Worm (Caenorhabditis elegans) whole organism, young adult: Measurements from ENCODE around the gene rpn-5.

Experiments
- C17E4.6 ChIP-seq: fragments of 200-800 bp; sonication (Bioruptor generic); IDR thresholded peaks from 2 replicates; pipeline ENCODE4 v1.3.6; 2022; ENCODE audit warnings: missing genetic modification reagents, missing genetic modification characterization, missing compliant biosample characterization
- F23B12.7 ChIP-seq: sonication (generic microtip); optimal IDR thresholded peaks from 2 replicates; lab custom pipeline; 2017; ENCODE audit warnings: missing genetic modification characterization, mild to moderate bottlenecking, missing compliant biosample characterization, antibody characterized with exemption, moderate library complexity; ENCODE audit not compliant: insufficient read depth
- F33H1.4 ChIP-seq: fragments of 200-800 bp; sonication (Bioruptor generic); IDR thresholded peaks from 2 replicates; pipeline ENCODE4 v1.3.6; 2022; ENCODE audit warnings: missing genetic modification reagents, missing genetic modification characterization, missing compliant biosample characterization
- F37B4.10 ChIP-seq: fragments of 200-800 bp; sonication (Bioruptor generic); IDR thresholded peaks from 2 replicates; pipeline ENCODE4 v1.3.6; 2022; ENCODE audit warnings: missing genetic modification characterization, missing compliant biosample characterization
- F49E8.2 ChIP-seq: sonication (generic microtip); optimal IDR thresholded peaks from 3 replicates; lab custom pipeline; 2017; ENCODE audit warnings: missing genetic modification characterization, mild to moderate bottlenecking, missing compliant biosample characterization, antibody characterized with exemption, moderate library complexity; ENCODE audit not compliant: insufficient read depth
- F52B5.7 ChIP-seq: sonication (generic microtip); optimal IDR thresholded peaks from 2 replicates; lab custom pipeline; 2016; ENCODE audit warnings: mild to moderate bottlenecking, missing genetic modification characterization, missing compliant biosample characterization
- F55B11.4 ChIP-seq: sonication (generic microtip); optimal IDR thresholded peaks from 2 replicates; lab custom pipeline; 2016; ENCODE audit warnings: missing compliant biosample characterization, missing genetic modification characterization, borderline replicate concordance; ENCODE audit not compliant: insufficient read depth
- T07F8.4 ChIP-seq: sonication (generic microtip); optimal IDR thresholded peaks from 2 replicates; lab custom pipeline; 2016; ENCODE audit warnings: mild to moderate bottlenecking, missing genetic modification characterization, moderate library complexity, missing compliant biosample characterization
- T26A5.8 ChIP-seq: sonication (generic microtip); optimal IDR thresholded peaks from 2 replicates; lab custom pipeline; 2016; ENCODE audit warnings: missing genetic modification characterization, missing compliant biosample characterization
- Y53F4B.3 ChIP-seq: fragments of 200-800 bp; sonication (Bioruptor generic); IDR thresholded peaks from 2 replicates; pipeline ENCODE4 v1.3.6; 2022; ENCODE audit warnings: missing genetic modification reagents, missing genetic modification characterization, missing compliant biosample characterization
- ama-1 ChIP-seq, 3 experiments: fragments of 150-350 bp in 1 of 3; sonication (generic microtip) in 2 of 3; optimal IDR thresholded peaks; 2 replicates each; lab custom pipeline; 2014 to 2018; ENCODE audit warnings: missing biosample characterization in 2 of 3, missing genetic modification characterization in 2 of 3, missing genetic modification reagents in 2 of 3
- athp-1 ChIP-seq: sonication (generic microtip); optimal IDR thresholded peaks from 2 replicates; lab custom pipeline; 2017; ENCODE audit warnings: mild to moderate bottlenecking, missing genetic modification characterization, missing compliant biosample characterization
- attf-6 ChIP-seq: fragments of 200-800 bp; sonication (Bioruptor generic); IDR thresholded peaks from 2 replicates; pipeline ENCODE4 v1.3.6; 2022; ENCODE audit warnings: missing genetic modification reagents, missing genetic modification characterization, missing compliant biosample characterization
- ceh-100 ChIP-seq: fragments of 200-800 bp; sonication (Bioruptor generic); IDR thresholded peaks from 2 replicates; pipeline ENCODE4 v1.3.6; 2022; ENCODE audit warnings: missing genetic modification reagents, missing genetic modification characterization, missing compliant biosample characterization
- ceh-79 ChIP-seq: sonication (generic microtip); optimal IDR thresholded peaks from 2 replicates; lab custom pipeline; 2017; ENCODE audit warnings: mild to moderate bottlenecking, missing genetic modification characterization, missing compliant biosample characterization
- dpff-1 ChIP-seq: sonication (generic microtip); optimal IDR thresholded peaks from 2 replicates; lab custom pipeline; 2017; ENCODE audit warnings: mild to moderate bottlenecking, missing genetic modification characterization, missing compliant biosample characterization
- egl-44 ChIP-seq: fragments of 200-800 bp; sonication (Bioruptor generic); IDR thresholded peaks from 2 replicates; pipeline ENCODE4 v1.3.6; 2022; ENCODE audit warnings: missing genetic modification reagents, missing genetic modification characterization, missing compliant biosample characterization
- ets-4 ChIP-seq: fragments of 200-800 bp; sonication (Bioruptor generic); optimal IDR thresholded peaks from 2 replicates; lab custom pipeline; 2018; ENCODE audit warnings: mild to moderate bottlenecking, missing genetic modification characterization, missing compliant biosample characterization
- gei-17 ChIP-seq: fragments of 200-800 bp; sonication (Bioruptor generic); optimal IDR thresholded peaks from 2 replicates; lab custom pipeline; 2018; ENCODE audit warnings: mild to moderate bottlenecking, missing genetic modification characterization, missing compliant biosample characterization
- him-1 ChIP-seq: sonication (generic microtip); optimal IDR thresholded peaks from 2 replicates; lab custom pipeline; 2016; ENCODE audit warnings: missing genotype, missing genetic modification reagents, missing genetic modification characterization, missing compliant biosample characterization
- lin-40 ChIP-seq: sonication (generic microtip); optimal IDR thresholded peaks from 2 replicates; lab custom pipeline; 2016; ENCODE audit warnings: missing genetic modification characterization, mild to moderate bottlenecking, missing compliant biosample characterization, missing genotype, missing genetic modification reagents
- lin-54 ChIP-seq: fragments of 200-800 bp; sonication (Bioruptor generic); optimal IDR thresholded peaks from 2 replicates; lab custom pipeline; 2018; ENCODE audit warnings: mild to moderate bottlenecking, missing genetic modification characterization, missing compliant biosample characterization
- madf-10 ChIP-seq: sonication (generic microtip); optimal IDR thresholded peaks from 2 replicates; lab custom pipeline; 2016; ENCODE audit warnings: mild to moderate bottlenecking, missing genetic modification characterization, missing compliant biosample characterization
- nfya-1 ChIP-seq: sonication (generic microtip); optimal IDR thresholded peaks from 2 replicates; lab custom pipeline; 2017; ENCODE audit warnings: antibody characterized with exemption, missing compliant biosample characterization, missing genetic modification characterization, borderline replicate concordance; ENCODE audit not compliant: insufficient read depth
- nfyb-1 ChIP-seq: fragments of 200-800 bp; sonication (Bioruptor generic); IDR thresholded peaks from 2 replicates; pipeline ENCODE4 v1.3.6; 2022; ENCODE audit warnings: missing genetic modification reagents, missing genetic modification characterization, missing compliant biosample characterization
- nhr-120 ChIP-seq: fragments of 200-800 bp; sonication (Bioruptor generic); IDR thresholded peaks from 2 replicates; pipeline ENCODE4 v1.3.6; 2022; ENCODE audit warnings: missing genetic modification characterization, missing compliant biosample characterization
- nhr-27 ChIP-seq: fragments of 200-800 bp; sonication (Bioruptor generic); optimal IDR thresholded peaks from 2 replicates; lab custom pipeline; 2018; ENCODE audit warnings: mild to moderate bottlenecking, missing genetic modification characterization, moderate library complexity, missing compliant biosample characterization
- nhr-80 ChIP-seq: sonication (generic microtip); optimal IDR thresholded peaks from 2 replicates; lab custom pipeline; 2016; ENCODE audit warnings: missing genetic modification characterization, missing compliant biosample characterization
- nhr-90 ChIP-seq: sonication (generic microtip); optimal IDR thresholded peaks from 2 replicates; lab custom pipeline; 2016; ENCODE audit warnings: missing genotype, mild to moderate bottlenecking, missing genetic modification characterization, missing compliant biosample characterization
- pbrm-1 ChIP-seq: fragments of 200-800 bp; sonication (Bioruptor generic); IDR thresholded peaks from 2 replicates; pipeline ENCODE4 v1.3.6; 2022; ENCODE audit warnings: missing genetic modification reagents, missing genetic modification characterization, missing compliant biosample characterization
- rec-8 ChIP-seq, 2 experiments: sonication (generic microtip); optimal IDR thresholded peaks; 2 replicates each; lab custom pipeline; 2016; ENCODE audit warnings: mild to moderate bottlenecking in 2 of 2, missing genetic modification characterization in 2 of 2, missing genetic modification reagents in 2 of 2, missing genotype in 2 of 2, missing biosample characterization in 1 of 2, missing compliant biosample characterization in 1 of 2, moderate library complexity in 1 of 2
- rpc-1 ChIP-seq, 2 experiments: fragments of 150-350 bp in 1 of 2; sonication (generic microtip) in 1 of 2; optimal IDR thresholded peaks; 2 replicates each; lab custom pipeline; 2014 to 2018; ENCODE audit warnings: missing biosample characterization in 1 of 2, missing genetic modification characterization in 1 of 2, missing genetic modification reagents in 1 of 2, missing genotype in 1 of 2
- snpc-1.1 ChIP-seq: sonication (generic microtip); optimal IDR thresholded peaks from 2 replicates; lab custom pipeline; 2017; ENCODE audit warnings: missing genetic modification characterization, mild to moderate bottlenecking, missing compliant biosample characterization, antibody characterized with exemption, moderate library complexity, missing genotype, missing genetic modification reagents; ENCODE audit not compliant: insufficient read depth
- snpc-1.3 ChIP-seq: sonication (generic microtip); optimal IDR thresholded peaks from 2 replicates; lab custom pipeline; 2017; ENCODE audit warnings: missing genetic modification characterization, mild to moderate bottlenecking, missing compliant biosample characterization, antibody characterized with exemption, moderate library complexity, missing genotype, missing genetic modification reagents; ENCODE audit not compliant: insufficient read depth
- unc-130 ChIP-seq: sonication (generic microtip); optimal IDR thresholded peaks from 2 replicates; lab custom pipeline; 2016; ENCODE audit warnings: missing genetic modification reagents, missing genetic modification characterization, missing compliant biosample characterization
- xnd-1 ChIP-seq: sonication (generic microtip); optimal IDR thresholded peaks from 2 replicates; lab custom pipeline; 2016; ENCODE audit warnings: missing genotype, missing genetic modification reagents, missing genetic modification characterization, missing compliant biosample characterization
- zim-3 ChIP-seq: sonication (generic microtip); optimal IDR thresholded peaks from 2 replicates; lab custom pipeline; 2017; ENCODE audit warnings: mild to moderate bottlenecking, missing genetic modification characterization, moderate library complexity, missing compliant biosample characterization
- ztf-18 ChIP-seq: sonication (generic microtip); optimal IDR thresholded peaks from 2 replicates; lab custom pipeline; 2016; ENCODE audit warnings: missing genotype, mild to moderate bottlenecking, missing genetic modification characterization, missing compliant biosample characterization
- ztf-22 ChIP-seq: fragments of 200-800 bp; sonication (Bioruptor generic); optimal IDR thresholded peaks from 2 replicates; lab custom pipeline; 2018; ENCODE audit warnings: mild to moderate bottlenecking, missing genetic modification characterization, moderate library complexity, missing compliant biosample characterization

Gene rpn-5

ce11 chrII:4677916-4678315 is 20.3 kb downstream of the rpn-5 start, which contains the start of gene T05A7.1:
Gene T05A7.1, plus strand, starts transcription at chrII:4678216.
- TF ChIP-seq lin-54 (GFP tag; lab: Kevin White, UChicago) (no peak), F23B12.7 (tag; lab: Kevin White, UChicago) (no peak), ceh-100 (GFP tag; lab: Robert Waterston, UW) (no peak), ztf-18 (tag; lab: Kevin White, UChicago) (no peak), C17E4.6 (GFP tag; lab: Robert Waterston, UW) (no peak), pbrm-1 (GFP tag; lab: Robert Waterston, UW) (no peak), athp-1 (tag; lab: Kevin White, UChicago) (no peak), F33H1.4 (GFP tag; lab: Robert Waterston, UW) (no peak), ets-4 (no peak), dpff-1 (no peak), Y53F4B.3 (GFP tag; lab: Robert Waterston, UW) (no peak)

- no peak for TF ChIP-seq attf-6 (GFP tag; lab: Robert Waterston, UW)
Observed at ce11 chrII:4676241-4676640, 22.0 kb downstream of the rpn-5 start.

DNA sequence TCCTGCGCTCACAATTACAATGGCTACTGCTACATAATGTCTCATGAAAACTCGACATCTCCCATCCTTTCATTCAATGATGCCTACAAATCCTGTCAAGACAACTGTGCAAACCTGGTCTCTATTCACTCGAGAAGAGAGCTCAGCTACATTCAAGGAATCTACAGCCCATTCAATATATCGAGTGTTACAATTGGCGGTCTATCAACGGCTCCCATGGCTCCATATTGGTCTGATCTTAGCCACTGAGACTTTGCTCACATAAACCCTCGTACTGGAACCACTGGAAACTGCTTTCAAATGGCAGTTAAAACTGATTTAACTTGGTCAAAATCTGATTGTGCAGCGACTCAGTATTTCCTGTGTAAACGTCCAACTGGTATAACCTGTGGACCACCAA is 22.7 kb downstream of the rpn-5 start, which contains the start of gene T05A7.3:
TSS of gene T05A7.3 (plus strand) at position 301 of the 400 bp plus-strand sequence.
- TF ChIP-seq rec-8 (tag; optimal IDR thresholded peaks at IDR 0.05; lab: Kevin White, UChicago) = no peak
- TF ChIP-seq madf-10 (tag; lab: Kevin White, UChicago) = no peak
- no peak for TF ChIP-seq T07F8.4 (tag; lab: Kevin White, UChicago)
- TF ChIP-seq nhr-90 = no peak
- no peak for TF ChIP-seq nhr-120 (GFP tag; lab: Robert Waterston, UW)
- no peak for TF ChIP-seq snpc-1.3 (tag; lab: Kevin White, UChicago)
- TF ChIP-seq zim-3 (tag; lab: Kevin White, UChicago) = no peak
- TF ChIP-seq nfyb-1 (GFP tag; lab: Robert Waterston, UW) = no peak
- TF ChIP-seq, all 124 proteins: peak for 0

ce11 chrII:4674188-4674587 is 24.0 kb downstream of the rpn-5 start:
- TF ChIP-seq F52B5.7 (tag; lab: Kevin White, UChicago) (no peak), ceh-79 (tag; lab: Kevin White, UChicago) (no peak), nhr-80 (tag; lab: Kevin White, UChicago) (peak; percentile 74), F55B11.4 (tag; lab: Kevin White, UChicago) (no peak), T26A5.8 (no peak)

DNA sequence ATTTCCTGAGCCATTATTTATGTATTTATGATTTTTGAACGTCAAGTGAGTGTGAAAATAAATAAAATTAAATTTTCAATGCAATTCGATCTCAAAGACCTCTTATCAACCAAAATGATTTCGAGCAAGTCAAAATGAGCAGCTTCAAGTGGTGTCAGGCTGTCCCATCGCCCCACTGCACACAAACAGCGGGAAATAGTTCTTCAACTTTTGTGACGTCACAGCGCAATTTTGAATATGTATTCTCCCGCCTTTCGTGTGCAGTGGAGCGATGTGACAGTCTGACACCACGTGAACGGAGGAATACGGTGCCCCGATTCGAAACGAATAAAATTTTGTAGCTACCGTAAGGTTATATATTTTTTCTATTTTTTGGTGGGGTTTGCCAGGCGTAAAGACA is 24.6 kb downstream of the rpn-5 start:
- no peak for TF ChIP-seq C17E4.6 (GFP tag; lab: Robert Waterston, UW)
- TF ChIP-seq egl-44 = no peak
- TF ChIP-seq F49E8.2 (tag; lab: Kevin White, UChicago) = no peak
- no peak for TF ChIP-seq F52B5.7 (tag; lab: Kevin White, UChicago)
- no peak for TF ChIP-seq snpc-1.1 (tag; lab: Kevin White, UChicago)
- TF ChIP-seq F37B4.10 = no peak
- no peak for TF ChIP-seq ztf-18 (tag; lab: Kevin White, UChicago)
- TF ChIP-seq lin-40 (tag; lab: Kevin White, UChicago) = no peak
- TF ChIP-seq him-1 (tag; lab: Kevin White, UChicago) = no peak
- TF ChIP-seq nfya-1 = no peak
- TF ChIP-seq ama-1 (optimal IDR thresholded peaks at IDR 0.05; lab: Kevin White, UChicago) = no peak
- no peak for TF ChIP-seq ama-1 (GFP tag; optimal IDR thresholded peaks at IDR 0.05; lab: Kevin White, UChicago)
- no peak for TF ChIP-seq ztf-22 (GFP tag; lab: Kevin White, UChicago)
- TF ChIP-seq T26A5.8 = no peak
- no peak for TF ChIP-seq unc-130 (GFP tag; lab: Kevin White, UChicago)
- no peak for TF ChIP-seq rpc-1 (optimal IDR thresholded peaks at IDR 0.05; lab: Kevin White, UChicago)
- no peak for TF ChIP-seq rpc-1 (tag; optimal IDR thresholded peaks at IDR 0.05; lab: Kevin White, UChicago)
- TF ChIP-seq xnd-1 (tag; lab: Kevin White, UChicago) = no peak
- no peak for TF ChIP-seq ceh-79 (tag; lab: Kevin White, UChicago)
- TF ChIP-seq Y53F4B.3 (GFP tag; lab: Robert Waterston, UW) = no peak
- TF ChIP-seq nhr-27 = no peak
- no peak for TF ChIP-seq gei-17 (GFP tag; lab: Kevin White, UChicago)
